Worm (Caenorhabditis elegans): ENCODE results near the gene str-124.

DNA sequence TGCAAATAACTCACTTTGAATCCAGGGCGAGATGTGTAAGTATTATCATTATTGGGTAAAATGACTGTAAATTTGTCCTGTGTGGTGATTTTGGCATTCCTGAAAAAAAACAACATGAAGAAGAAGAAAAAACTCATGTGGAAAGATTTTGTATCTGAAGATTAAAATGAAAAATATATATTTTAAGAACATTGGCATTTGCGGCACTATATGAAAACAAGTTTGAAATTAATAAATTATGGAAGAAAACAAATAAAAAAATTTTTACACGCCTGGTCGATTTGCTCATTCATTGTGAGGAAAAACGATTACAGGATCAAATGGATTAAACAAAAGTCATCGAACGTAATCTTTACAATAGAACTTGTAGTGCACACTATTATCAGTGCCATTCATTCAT, 18.0 kb upstream of the str-124 start, which contains the start of gene ilc-17.1:
- no peak for TF ChIP-seq pqm-1 (tag; optimal IDR thresholded peaks at IDR 0.05)
- TF ChIP-seq dmd-4 (tag; optimal IDR thresholded peaks at IDR 0.05; ENCODE audit: borderline replicate concordance) = no peak
- TF ChIP-seq ttx-3 (tag; optimal IDR thresholded peaks at IDR 0.05) = no peak
- no peak for TF ChIP-seq nhr-11 (tag; optimal IDR thresholded peaks at IDR 0.05)
- TF ChIP-seq fkh-6 (tag; optimal IDR thresholded peaks at IDR 0.05) = no peak
- no peak for TF ChIP-seq odd-2 (tag; optimal IDR thresholded peaks at IDR 0.05)
- no peak for TF ChIP-seq Y22D7AL.16 (tag; optimal IDR thresholded peaks at IDR 0.05)
- no peak for TF ChIP-seq pag-3 (tag; optimal IDR thresholded peaks at IDR 0.05; ENCODE audit: borderline replicate concordance)
- no peak for TF ChIP-seq fkh-10 (GFP tag; optimal IDR thresholded peaks at IDR 0.05)
- no peak for TF ChIP-seq C08G9.2 (tag; optimal IDR thresholded peaks at IDR 0.05)
